Worm (Caenorhabditis elegans) whole organism, late embryonic: Measurements from ENCODE around the gene srw-60.

Experiments
- C38D4.7 ChIP-seq: fragments of 200-800 bp; sonication (Bioruptor generic); optimal IDR thresholded peaks from 2 replicates; lab custom pipeline; 2018; ENCODE audit warnings: mild to moderate bottlenecking, missing genetic modification characterization, moderate library complexity, missing compliant biosample characterization
- K09A11.1 ChIP-seq: sonication (generic microtip); optimal IDR thresholded peaks from 2 replicates; lab custom pipeline; 2017; ENCODE audit warnings: antibody characterized with exemption, mild to moderate bottlenecking, missing genetic modification characterization, missing compliant biosample characterization; ENCODE audit not compliant: insufficient read depth
- T23F11.4 ChIP-seq: fragments of 200-800 bp; sonication (Bioruptor generic); optimal IDR thresholded peaks from 2 replicates; lab custom pipeline; 2018; ENCODE audit warnings: mild to moderate bottlenecking, missing genetic modification characterization, missing compliant biosample characterization
- ceh-18 ChIP-seq: sonication (generic microtip); optimal IDR thresholded peaks from 2 replicates; lab custom pipeline; 2016; ENCODE audit warnings: missing genetic modification characterization, missing compliant biosample characterization
- ceh-34 ChIP-seq: sonication (generic microtip); optimal IDR thresholded peaks from 2 replicates; lab custom pipeline; 2016; ENCODE audit warnings: mild to moderate bottlenecking, missing genetic modification characterization, missing compliant biosample characterization
- ceh-45 ChIP-seq: fragments of 200-800 bp; sonication (Bioruptor generic); IDR thresholded peaks from 2 replicates; pipeline ENCODE4 v1.3.6; 2022; ENCODE audit warnings: missing genetic modification reagents, missing genetic modification characterization, missing compliant biosample characterization
- ceh-6 ChIP-seq: fragments of 200-800 bp; sonication (Bioruptor generic); optimal IDR thresholded peaks from 2 replicates; lab custom pipeline; 2018; ENCODE audit warnings: mild to moderate bottlenecking, missing genetic modification characterization, missing compliant biosample characterization
- elt-4 ChIP-seq: sonication (generic microtip); optimal IDR thresholded peaks from 2 replicates; lab custom pipeline; 2016; ENCODE audit warnings: missing genetic modification characterization, missing compliant biosample characterization
- eyg-1 ChIP-seq: sonication (generic microtip); optimal IDR thresholded peaks from 2 replicates; lab custom pipeline; 2016; ENCODE audit warnings: missing genotype, missing genetic modification characterization, missing compliant biosample characterization
- hlh-15 ChIP-seq: sonication (generic microtip); optimal IDR thresholded peaks from 2 replicates; lab custom pipeline; 2016; ENCODE audit warnings: missing genetic modification characterization, missing compliant biosample characterization
- hlh-30 ChIP-seq: sonication (generic microtip); optimal IDR thresholded peaks from 2 replicates; lab custom pipeline; 2017; ENCODE audit warnings: antibody characterized with exemption, missing genetic modification characterization, missing compliant biosample characterization; ENCODE audit not compliant: insufficient read depth
- hlh-6 ChIP-seq: sonication (generic microtip); optimal IDR thresholded peaks from 2 replicates; lab custom pipeline; 2016; ENCODE audit warnings: missing genotype, missing genetic modification characterization, missing compliant biosample characterization
- hlh-8 ChIP-seq: sonication (generic microtip); optimal IDR thresholded peaks from 2 replicates; lab custom pipeline; 2016; ENCODE audit warnings: missing genotype, missing genetic modification characterization, missing compliant biosample characterization
- nfya-1 ChIP-seq: sonication (generic microtip); optimal IDR thresholded peaks from 2 replicates; lab custom pipeline; 2017; ENCODE audit warnings: missing genetic modification characterization, mild to moderate bottlenecking, missing compliant biosample characterization, antibody characterized with exemption, moderate library complexity
- nhr-11 ChIP-seq: fragments of 150-350 bp; optimal IDR thresholded peaks from 2 replicates; lab custom pipeline; 2014; ENCODE audit warnings: missing biosample characterization, missing genetic modification characterization
- nhr-232 ChIP-seq: sonication (generic microtip); optimal IDR thresholded peaks from 2 replicates; lab custom pipeline; 2016; ENCODE audit warnings: missing genetic modification characterization, missing compliant biosample characterization
- pag-3 ChIP-seq: sonication (generic microtip); optimal IDR thresholded peaks from 2 replicates; lab custom pipeline; 2016; ENCODE audit warnings: missing compliant biosample characterization, missing genetic modification characterization, borderline replicate concordance
- pat-9 ChIP-seq: fragments of 200-800 bp; sonication (Bioruptor generic); optimal IDR thresholded peaks from 2 replicates; lab custom pipeline; 2018; ENCODE audit warnings: mild to moderate bottlenecking, missing genetic modification characterization, moderate library complexity, missing compliant biosample characterization
- pqm-1 ChIP-seq: sonication (generic microtip); optimal IDR thresholded peaks from 2 replicates; lab custom pipeline; 2016; ENCODE audit warnings: missing genetic modification characterization, missing compliant biosample characterization
- pros-1 ChIP-seq: fragments of 150-350 bp; optimal IDR thresholded peaks from 2 replicates; lab custom pipeline; 2014; ENCODE audit warnings: missing biosample characterization, missing genetic modification reagents, missing genetic modification characterization
- ref-2 ChIP-seq: sonication (generic microtip); optimal IDR thresholded peaks from 2 replicates; lab custom pipeline; 2016; ENCODE audit warnings: missing genetic modification characterization, missing compliant biosample characterization
- rnt-1 ChIP-seq: sonication (generic microtip); optimal IDR thresholded peaks from 2 replicates; lab custom pipeline; 2016; ENCODE audit warnings: missing genetic modification characterization, missing compliant biosample characterization
- sox-4 ChIP-seq: sonication (generic microtip); optimal IDR thresholded peaks from 2 replicates; lab custom pipeline; 2017; ENCODE audit warnings: mild to moderate bottlenecking, missing genetic modification characterization, inconsistent platforms, missing compliant biosample characterization
- syd-9 ChIP-seq: sonication (generic microtip); optimal IDR thresholded peaks from 2 replicates; lab custom pipeline; 2016; ENCODE audit warnings: mild to moderate bottlenecking, missing genetic modification characterization, moderate library complexity, missing compliant biosample characterization
- unc-42 ChIP-seq: sonication (generic microtip); optimal IDR thresholded peaks from 2 replicates; lab custom pipeline; 2016; ENCODE audit warnings: missing genotype, missing genetic modification characterization, missing compliant biosample characterization
- unc-55 ChIP-seq: sonication (generic microtip); optimal IDR thresholded peaks from 2 replicates; lab custom pipeline; 2017; ENCODE audit warnings: missing biosample characterization, missing genetic modification reagents, missing genetic modification characterization
- unc-86 ChIP-seq: sonication (generic microtip); optimal IDR thresholded peaks from 2 replicates; lab custom pipeline; 2016; ENCODE audit warnings: missing genetic modification characterization, missing compliant biosample characterization
- zip-5 ChIP-seq: sonication (generic microtip); optimal IDR thresholded peaks from 2 replicates; lab custom pipeline; 2016; ENCODE audit warnings: missing genetic modification characterization, missing compliant biosample characterization

Gene srw-60

ce11 chrII:3002211-3002610 is 43.8 kb downstream of the srw-60 start, which contains the start of gene lido-10 (continued):
- no peak for TF ChIP-seq pag-3
- TF ChIP-seq rnt-1 (tag; lab: Kevin White, UChicago): no peak
- TF ChIP-seq T23F11.4 (GFP tag; lab: Kevin White, UChicago): no peak

ce11 chrII:3003667-3004066 is 45.3 kb downstream of the srw-60 start, which contains the start of gene lido-11:
Gene lido-11 (plus strand): TSS chrII:3003967.
- TF ChIP-seq ceh-45: no peak
- TF ChIP-seq C38D4.7 (GFP tag; lab: Kevin White, UChicago): no peak
- no peak for TF ChIP-seq unc-55 (GFP tag; lab: Kevin White, UChicago)

ce11 chrII:3005499-3005898 is 47.1 kb downstream of the srw-60 start, which contains the start of gene lido-12:
Gene lido-12 (plus strand): TSS chrII:3005799.
- TF ChIP-seq ceh-6 (no peak), pros-1 (tag; lab: Kevin White, UChicago) (no peak), nhr-11 (tag; lab: Kevin White, UChicago) (no peak), hlh-15 (tag; lab: Kevin White, UChicago) (no peak), unc-86 (tag; lab: Kevin White, UChicago) (no peak), elt-4 (tag; lab: Kevin White, UChicago) (no peak), ref-2 (no peak), ceh-45 (no peak), ceh-18 (tag; lab: Kevin White, UChicago) (no peak)

ce11 chrII:3008400-3008799 is 50.0 kb downstream of the srw-60 start, which contains the start of gene sdz-5:
Gene sdz-5 (plus strand): TSS chrII:3008700.
- TF ChIP-seq unc-55 (GFP tag; lab: Kevin White, UChicago): no peak
- TF ChIP-seq pqm-1 (tag; lab: Kevin White, UChicago): no peak
- no peak for TF ChIP-seq nhr-11 (tag; lab: Kevin White, UChicago)
- TF ChIP-seq C38D4.7 (GFP tag; lab: Kevin White, UChicago): no peak
- TF ChIP-seq unc-42 (tag; lab: Kevin White, UChicago): no peak
- TF ChIP-seq elt-4 (tag; lab: Kevin White, UChicago): no peak
- no peak for TF ChIP-seq nhr-232 (tag; lab: Kevin White, UChicago)
- TF ChIP-seq nfya-1 (tag; lab: Kevin White, UChicago): no peak
- TF ChIP-seq hlh-30 (tag; lab: Kevin White, UChicago): no peak
- TF ChIP-seq ceh-34 (tag; lab: Kevin White, UChicago): no peak
- no peak for TF ChIP-seq syd-9 (tag; lab: Kevin White, UChicago)
- TF ChIP-seq pat-9 (tag; lab: Kevin White, UChicago): no peak
- no peak for TF ChIP-seq hlh-8 (tag; lab: Kevin White, UChicago)
- TF ChIP-seq hlh-6 (tag; lab: Kevin White, UChicago): no peak
- no peak for TF ChIP-seq eyg-1 (tag; lab: Kevin White, UChicago)
- no peak for TF ChIP-seq hlh-15 (tag; lab: Kevin White, UChicago)
- TF ChIP-seq zip-5: no peak
- TF ChIP-seq K09A11.1 (tag; lab: Kevin White, UChicago): no peak
- no peak for TF ChIP-seq sox-4 (tag; lab: Kevin White, UChicago)
